Fruit fly (Drosophila melanogaster): ENCODE measurements around the gene Tm2.

Tm2 gene

DNA sequence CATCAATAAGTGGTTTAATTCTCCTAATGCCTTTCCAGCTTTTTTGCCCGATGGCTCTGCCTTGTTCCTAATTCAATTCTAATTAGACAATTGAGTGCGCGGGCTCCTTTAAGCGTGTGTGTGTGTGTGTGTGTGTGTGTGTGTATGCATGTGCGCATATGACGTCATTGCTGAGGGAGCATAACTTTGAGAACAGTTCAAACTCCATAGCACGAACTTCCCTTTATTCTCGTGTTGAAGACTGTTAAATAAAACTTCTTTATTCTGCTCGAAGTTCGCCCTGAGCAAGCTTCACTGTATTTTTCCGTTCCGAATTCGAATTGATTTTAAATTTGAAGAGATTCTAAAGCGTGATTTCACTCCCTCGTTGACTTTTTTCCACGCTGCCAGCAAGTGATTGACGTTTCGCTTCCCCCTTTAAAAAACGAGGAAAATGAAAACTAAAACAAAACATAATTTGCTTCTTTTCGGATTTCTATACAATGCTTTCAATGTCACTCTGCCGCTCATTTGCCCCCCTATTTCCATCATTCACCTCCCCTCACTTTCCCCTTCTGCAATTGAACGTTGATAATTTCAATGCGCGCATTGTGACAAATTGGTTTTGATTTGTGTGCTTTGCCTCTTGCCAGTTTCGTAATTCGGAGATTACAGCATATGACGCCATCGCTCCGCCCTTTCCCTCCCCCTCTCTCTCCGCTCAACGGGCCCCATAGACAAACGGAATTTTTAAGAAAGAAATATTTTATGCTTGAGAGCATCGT lies 17.6 kb upstream of the Tm2 start (continued):
- TF ChIP-seq zen2 (GFP tag; IDR thresholded peaks at IDR 0.05; ENCODE audit: partially characterized antibody) (no peak), CG34376 (GFP tag; optimal IDR thresholded peaks at IDR 0.05) (peak; percentile 63), ci (GFP tag; IDR thresholded peaks at IDR 0.05) (no peak), CG7839 (tag; optimal IDR thresholded peaks at IDR 0.05) (peak; percentile 37), Fer3 (tag; optimal IDR thresholded peaks at IDR 0.05) (peak; percentile 25), tap (tag; optimal IDR thresholded peaks at IDR 0.05) (no peak), phol (tag; optimal IDR thresholded peaks at IDR 0.05) (no peak), CG2712 (tag; optimal IDR thresholded peaks at IDR 0.05) (peak; percentile 6), Elba2 (GFP tag; optimal IDR thresholded peaks at IDR 0.05) (peak; percentile 29), z (GFP tag; IDR thresholded peaks at IDR 0.05) (no peak), br (optimal IDR thresholded peaks at IDR 0.05) (no peak), Six4 (GFP tag; optimal IDR thresholded peaks at IDR 0.05) (no peak), salm (tag; optimal IDR thresholded peaks at IDR 0.05) (no peak), CG12155 (GFP tag; optimal IDR thresholded peaks at IDR 0.05) (peak; percentile 31), CG2120 (GFP tag; optimal IDR thresholded peaks at IDR 0.05) (peak; percentile 61), Atf-2 (GFP tag; optimal IDR thresholded peaks at IDR 0.05) (peak; percentile 48), esg (GFP tag; conservative IDR thresholded peaks at IDR 0.05) (no peak), CG18476 (GFP tag; optimal IDR thresholded peaks at IDR 0.05) (no peak), Jarid2 (GFP tag; optimal IDR thresholded peaks at IDR 0.05) (no peak), lab (GFP tag; optimal IDR thresholded peaks at IDR 0.05) (peak; percentile 45), lilli (GFP tag; optimal IDR thresholded peaks at IDR 0.05) (peak; percentile 62), btn (GFP tag; optimal IDR thresholded peaks at IDR 0.05) (no peak), mirr (GFP tag; optimal IDR thresholded peaks at IDR 0.05) (peak; percentile 58), Oli (tag; optimal IDR thresholded peaks at IDR 0.05) (peak; percentile 5), sima (GFP tag; optimal IDR thresholded peaks at IDR 0.05) (no peak), psq (GFP tag; optimal IDR thresholded peaks at IDR 0.05) (no peak), CG13424 (tag; optimal IDR thresholded peaks at IDR 0.05) (peak; percentile 35), sd (tag; optimal IDR thresholded peaks at IDR 0.05) (no peak), CG10366 (GFP tag; IDR thresholded peaks at IDR 0.05) (no peak), CG8290 (GFP tag; optimal IDR thresholded peaks at IDR 0.05) (no peak), CG8290 (tag; optimal IDR thresholded peaks at IDR 0.05) (peak in 1 of 2 experiments; percentile 53), repo (GFP tag; optimal IDR thresholded peaks at IDR 0.05) (peak; percentile 17), crc (GFP tag; optimal IDR thresholded peaks at IDR 0.05) (peak; percentile 20), CG15479 (GFP tag; optimal IDR thresholded peaks at IDR 0.05) (no peak), CG10979 (tag; optimal IDR thresholded peaks at IDR 0.05) (no peak), CG2116 (GFP tag; optimal IDR thresholded peaks at IDR 0.05) (no peak), CkIIα-i1 (GFP tag; IDR thresholded peaks at IDR 0.05) (no peak), pfk (GFP tag; optimal IDR thresholded peaks at IDR 0.05) (no peak), ara (GFP tag; IDR thresholded peaks at IDR 0.05) (no peak), CG9817 (tag; optimal IDR thresholded peaks at IDR 0.05) (peak; percentile 46), CG6689 (GFP tag; IDR thresholded peaks at IDR 0.05) (no peak), gem (tag; optimal IDR thresholded peaks at IDR 0.05) (peak; percentile 43), CG7556 (GFP tag; optimal IDR thresholded peaks at IDR 0.05) (no peak), HLHmδ (GFP tag; optimal IDR thresholded peaks at IDR 0.05) (no peak), CG2678 (tag; optimal IDR thresholded peaks at IDR 0.05) (peak; percentile 43), Mrtf (GFP tag; IDR thresholded peaks at IDR 0.05) (no peak), pnt (GFP tag; optimal IDR thresholded peaks at IDR 0.05) (peak; percentile 20), dpn (GFP tag; optimal IDR thresholded peaks at IDR 0.05) (peak; percentile 17 to 39), bsh (GFP tag; optimal IDR thresholded peaks at IDR 0.05) (peak in 1 of 2 experiments; percentile 49)
